Worm (Caenorhabditis elegans) whole organism, L3 larva: ENCODE data around the gene hlh-33.

Experiments
- ZK546.5 ChIP-seq: sonication (generic microtip); optimal IDR thresholded peaks from 2 replicates; lab custom pipeline; 2017; ENCODE audit warnings: missing biosample characterization, missing genetic modification characterization
- aly-2 ChIP-seq: fragments of 150-350 bp; optimal IDR thresholded peaks from 2 replicates; lab custom pipeline; 2014; ENCODE audit warnings: missing biosample characterization, missing genetic modification characterization
- ama-1 ChIP-seq: fragments of 150-350 bp; optimal IDR thresholded peaks from 2 replicates; lab custom pipeline; 2018
- egl-5 ChIP-seq: fragments of 150-350 bp; optimal IDR thresholded peaks from 2 replicates; lab custom pipeline; 2017; ENCODE audit warnings: missing biosample characterization, missing genetic modification reagents, missing genetic modification characterization, inconsistent platforms
- fkh-10 ChIP-seq: sonication (generic microtip); optimal IDR thresholded peaks from 2 replicates; lab custom pipeline; 2017; ENCODE audit warnings: missing biosample characterization, missing genetic modification reagents, missing genetic modification characterization
- lin-39 ChIP-seq: fragments of 150-350 bp; optimal IDR thresholded peaks from 2 replicates; lab custom pipeline; 2018; ENCODE audit warnings: missing biosample characterization, missing genetic modification reagents, missing genetic modification characterization
- mdl-1 ChIP-seq: fragments of 150-350 bp; optimal IDR thresholded peaks from 2 replicates; lab custom pipeline; 2014; ENCODE audit warnings: missing biosample characterization, missing genetic modification characterization
- nhr-23 ChIP-seq: fragments of 150-350 bp; optimal IDR thresholded peaks from 2 replicates; lab custom pipeline; 2014; ENCODE audit warnings: missing biosample characterization, missing genetic modification reagents, missing genetic modification characterization
- nhr-25 ChIP-seq: sonication (generic microtip); optimal IDR thresholded peaks from 2 replicates; lab custom pipeline; 2017; ENCODE audit warnings: missing biosample characterization, missing genetic modification characterization
- pqm-1 ChIP-seq: fragments of 150-350 bp; optimal IDR thresholded peaks from 2 replicates; lab custom pipeline; 2017; ENCODE audit warnings: missing biosample characterization, missing genetic modification characterization, inconsistent platforms
- skn-1 ChIP-seq: fragments of 150-350 bp; optimal IDR thresholded peaks from 2 replicates; lab custom pipeline; 2014; ENCODE audit warnings: missing biosample characterization, missing genetic modification characterization
- snpc-4 ChIP-seq: fragments of 150-350 bp; optimal IDR thresholded peaks from 2 replicates; lab custom pipeline; 2014; ENCODE audit warnings: missing biosample characterization, missing genetic modification characterization
- tbx-2 ChIP-seq: sonication (generic microtip); optimal IDR thresholded peaks from 2 replicates; lab custom pipeline; 2016; ENCODE audit warnings: mild to moderate bottlenecking, missing genetic modification characterization, missing compliant biosample characterization
- zag-1 ChIP-seq: fragments of 150-350 bp; optimal IDR thresholded peaks from 2 replicates; lab custom pipeline; 2014; ENCODE audit warnings: missing biosample characterization, missing genetic modification characterization

DNA sequence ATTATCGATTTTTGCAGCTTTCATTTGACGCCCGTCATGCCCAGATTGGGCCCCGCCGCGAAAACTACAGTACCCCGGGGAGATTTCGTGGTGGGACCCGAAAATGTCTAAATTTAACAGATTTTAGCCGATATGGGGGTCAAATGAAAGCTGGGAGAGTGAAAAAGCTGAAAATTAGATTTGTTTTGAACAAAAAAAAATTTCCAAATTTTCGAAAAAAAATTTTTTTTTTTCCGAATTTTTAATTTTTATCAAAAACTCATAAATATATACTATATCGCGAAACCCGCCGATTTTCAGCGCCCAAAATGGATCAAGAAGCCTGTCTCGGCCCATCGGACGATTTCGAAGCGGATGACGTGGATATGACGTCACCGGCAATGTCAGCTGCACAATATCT is 22.9 kb downstream of the hlh-33 start, which contains the start of gene smi-1:
- TF ChIP-seq snpc-4 (tag; lab: Kevin White, UChicago) = no peak
- TF ChIP-seq skn-1 (tag; lab: Kevin White, UChicago) = no peak
- no peak for TF ChIP-seq nhr-23 (tag; lab: Kevin White, UChicago)
- no peak for TF ChIP-seq pqm-1
- no peak for TF ChIP-seq fkh-10 (GFP tag; lab: Kevin White, UChicago)
- TF ChIP-seq tbx-2 = no peak
- TF ChIP-seq ama-1 = no peak
- TF ChIP-seq ZK546.5 (tag; lab: Kevin White, UChicago) = no peak
- no peak for TF ChIP-seq nhr-25 (tag; lab: Kevin White, UChicago)
- TF ChIP-seq zag-1 = no peak
- no peak for TF ChIP-seq mdl-1
- no peak for TF ChIP-seq lin-39 (tag; lab: Kevin White, UChicago)
- no peak for TF ChIP-seq egl-5 (tag; lab: Kevin White, UChicago)
- no peak for TF ChIP-seq aly-2 (tag; lab: Kevin White, UChicago)
